Worm (Caenorhabditis elegans): ENCODE measurements around the gene pitr-3.

Gene pitr-3

ce11 chrV:9175218-9175837 lies 34.1 kb upstream of the pitr-3 start, which contains the start of gene spas-1 (continued):
- TF ChIP-seq elt-2 (tag; optimal IDR thresholded peaks at IDR 0.05) (peak; percentile 81), rnt-1 (tag; optimal IDR thresholded peaks at IDR 0.05) (peak; percentile 92), sup-37 (GFP tag; optimal IDR thresholded peaks at IDR 0.05) (peak; percentile 21), C04F5.9 (tag; optimal IDR thresholded peaks at IDR 0.05) (peak; percentile 70), nhr-20 (tag; optimal IDR thresholded peaks at IDR 0.05) (peak; percentile 97), lin-15B (tag; optimal IDR thresholded peaks at IDR 0.05) (peak; percentile 78), lsy-2 (tag; optimal IDR thresholded peaks at IDR 0.05) (peak; percentile 92 to 93), irx-1 (tag; optimal IDR thresholded peaks at IDR 0.05) (peak; percentile 79), vab-15 (tag; optimal IDR thresholded peaks at IDR 0.05) (no peak), pax-3 (tag; optimal IDR thresholded peaks at IDR 0.05) (peak; percentile 46), lin-39 (tag; optimal IDR thresholded peaks at IDR 0.05) (peak; percentile 94), egl-27 (tag; optimal IDR thresholded peaks at IDR 0.05) (no peak), pqm-1 (tag; optimal IDR thresholded peaks at IDR 0.05) (no peak), ces-1 (GFP tag; optimal IDR thresholded peaks at IDR 0.05) (no peak), skn-1 (tag; optimal IDR thresholded peaks at IDR 0.05) (peak; percentile 88), hpl-2 (GFP tag; optimal IDR thresholded peaks at IDR 0.05) (no peak), elt-3 (tag; optimal IDR thresholded peaks at IDR 0.05) (peak in 3 of 6 experiments; percentile 47 to 87 (median 87)), nhr-77 (tag; optimal IDR thresholded peaks at IDR 0.05) (peak; percentile 79), nhr-76 (tag; optimal IDR thresholded peaks at IDR 0.05) (no peak), jun-1 (tag; optimal IDR thresholded peaks at IDR 0.05) (peak; percentile 83), ama-1 (optimal IDR thresholded peaks at IDR 0.05) (peak; percentile 77), lin-35 (GFP tag; optimal IDR thresholded peaks at IDR 0.05) (peak; percentile 98 to 99), blmp-1 (tag; optimal IDR thresholded peaks at IDR 0.05) (peak; percentile 90), nhr-28 (tag; optimal IDR thresholded peaks at IDR 0.05) (no peak), mef-2 (tag; optimal IDR thresholded peaks at IDR 0.05) (peak; percentile 32), alr-1 (tag; optimal IDR thresholded peaks at IDR 0.05; ENCODE audit: borderline replicate concordance) (no peak), C34B4.2 (tag; optimal IDR thresholded peaks at IDR 0.05) (no peak), ceh-8 (GFP tag; optimal IDR thresholded peaks at IDR 0.05) (peak; percentile 68), nhr-84 (tag; optimal IDR thresholded peaks at IDR 0.05) (no peak), isw-1 (GFP tag; IDR thresholded peaks at IDR 0.05) (peak; percentile 82), efl-3 (GFP tag; optimal IDR thresholded peaks at IDR 0.05) (no peak), zag-1 (tag; optimal IDR thresholded peaks at IDR 0.05) (no peak), pag-3 (tag; optimal IDR thresholded peaks at IDR 0.05; ENCODE audit: borderline replicate concordance, insufficient read depth) (peak; percentile 19), fkh-4 (tag; optimal IDR thresholded peaks at IDR 0.05; ENCODE audit: borderline replicate concordance) (no peak), efl-1 (optimal IDR thresholded peaks at IDR 0.05) (peak; percentile 89 to 98), efl-1 (GFP tag; optimal IDR thresholded peaks at IDR 0.05 in 1 of 2) (peak; percentile 97 to 100), unc-86 (tag; optimal IDR thresholded peaks at IDR 0.05) (peak; percentile 88), swsn-7 (tag; optimal IDR thresholded peaks at IDR 0.05) (peak; percentile 92), egl-13 (tag; optimal IDR thresholded peaks at IDR 0.05) (peak; percentile 79), ztf-11 (tag; optimal IDR thresholded peaks at IDR 0.05) (peak in 1 of 2 experiments; percentile 62), snu-23 (GFP tag; optimal IDR thresholded peaks at IDR 0.05) (peak; percentile 93), nhr-11 (tag; optimal IDR thresholded peaks at IDR 0.05) (peak; percentile 84), sptf-1 (tag; optimal IDR thresholded peaks at IDR 0.05) (no peak), ets-5 (GFP tag; IDR thresholded peaks at IDR 0.05) (no peak), ceh-90 (tag; optimal IDR thresholded peaks at IDR 0.05) (no peak), dpl-1 (GFP tag; optimal IDR thresholded peaks at IDR 0.05) (peak; percentile 98), zip-4 (GFP tag; optimal IDR thresholded peaks at IDR 0.05) (peak; percentile 71), fkh-10 (GFP tag; optimal IDR thresholded peaks at IDR 0.05) (peak; percentile 37), nhr-71 (tag; optimal IDR thresholded peaks at IDR 0.05) (peak; percentile 95), unc-98 (GFP tag; IDR thresholded peaks at IDR 0.05) (no peak), lir-3 (tag; optimal IDR thresholded peaks at IDR 0.05; ENCODE audit: poor library complexity) (peak; percentile 66), aly-2 (tag; optimal IDR thresholded peaks at IDR 0.05) (peak; percentile 66)
